Worm (Caenorhabditis elegans): ENCODE measurements around the gene comt-3.
A peak's percentile ranks its signal among the peaks of the same experiment; 100 is the strongest.

The comt-3 gene

DNA sequence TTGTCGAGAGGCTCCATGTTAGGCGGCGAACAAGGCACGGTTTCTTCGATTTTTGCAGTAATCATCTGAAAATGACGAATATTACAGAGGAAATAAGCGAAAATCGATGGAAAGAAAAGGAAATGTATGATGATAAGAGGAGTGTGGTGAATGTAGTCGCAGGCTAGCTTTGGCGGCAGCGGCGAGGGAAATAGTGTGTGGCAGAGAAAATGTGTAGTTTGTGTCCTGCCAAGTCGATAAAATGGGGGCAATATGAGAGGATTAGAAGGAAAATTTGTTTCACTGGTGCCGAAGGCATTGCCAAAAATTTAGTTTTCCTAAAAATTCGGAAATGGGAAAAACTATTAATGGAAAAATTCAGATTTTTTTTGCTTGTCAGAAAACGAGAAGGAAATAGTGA is 9.4 kb downstream of the comt-3 start, which contains the start of gene nhr-86 (continued):
- TF ChIP-seq nhr-102 (tag; optimal IDR thresholded peaks at IDR 0.05) (no peak), ceh-44 (GFP tag; IDR thresholded peaks at IDR 0.05) (no peak), R02D3.7 (tag; optimal IDR thresholded peaks at IDR 0.05) (no peak), hlh-30 (tag; optimal IDR thresholded peaks at IDR 0.05; ENCODE audit: insufficient read depth) (no peak), ceh-62 (tag; optimal IDR thresholded peaks at IDR 0.05) (no peak), daf-8 (GFP tag; IDR thresholded peaks at IDR 0.05) (no peak), mep-1 (tag; optimal IDR thresholded peaks at IDR 0.05) (peak; percentile 3), F26F4.8 (GFP tag; conservative IDR thresholded peaks at IDR 0.05) (no peak), ceh-32 (tag; optimal IDR thresholded peaks at IDR 0.05; ENCODE audit: poor library complexity) (no peak), daf-16 (GFP tag; optimal IDR thresholded peaks at IDR 0.05) (no peak), daf-16 (tag; optimal IDR thresholded peaks at IDR 0.05) (peak; percentile 7), ZK546.5 (tag; optimal IDR thresholded peaks at IDR 0.05) (no peak), zip-11 (GFP tag; IDR thresholded peaks at IDR 0.05) (no peak), lin-29 (GFP tag; IDR thresholded peaks at IDR 0.05) (no peak), mdl-1 (tag; optimal IDR thresholded peaks at IDR 0.05) (no peak), cey-2 (tag; optimal IDR thresholded peaks at IDR 0.05; ENCODE audit: borderline replicate concordance, insufficient read depth) (no peak), lin-1 (GFP tag; IDR thresholded peaks at IDR 0.05) (no peak), set-16 (GFP tag; IDR thresholded peaks at IDR 0.05) (no peak), lin-39 (tag; optimal IDR thresholded peaks at IDR 0.05) (no peak), mxl-2 (GFP tag; conservative IDR thresholded peaks at IDR 0.05) (no peak), spr-1 (tag; optimal IDR thresholded peaks at IDR 0.05) (no peak), daf-12 (tag; optimal IDR thresholded peaks at IDR 0.05) (no peak), D1046.2 (GFP tag; IDR thresholded peaks at IDR 0.05) (no peak), tag-97 (GFP tag; IDR thresholded peaks at IDR 0.05) (no peak), nhr-41 (GFP tag; IDR thresholded peaks at IDR 0.05) (no peak), attf-4 (tag; optimal IDR thresholded peaks at IDR 0.05) (no peak), nhr-48 (tag; optimal IDR thresholded peaks at IDR 0.05) (no peak)

DNA sequence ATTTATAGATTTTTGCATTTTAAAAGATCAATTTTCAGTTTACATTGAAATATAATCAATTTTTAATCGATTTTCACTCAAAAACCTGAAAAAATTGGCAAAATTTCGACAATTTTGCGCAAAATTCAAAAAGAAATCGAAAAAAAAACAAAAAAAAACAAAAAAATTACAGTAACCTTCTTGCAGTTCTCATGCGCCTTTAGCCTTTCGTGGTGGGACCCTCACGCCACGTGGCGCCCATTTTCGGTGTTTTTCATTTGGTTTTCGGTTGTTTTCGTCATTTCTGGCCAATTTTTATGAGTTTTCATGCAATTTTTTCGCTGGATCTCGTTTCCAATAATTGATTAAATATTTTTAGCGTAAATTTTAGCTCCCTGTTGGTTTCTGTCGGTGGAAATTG is 10.1 kb downstream of the comt-3 start:
- TF ChIP-seq unc-130 (GFP tag; optimal IDR thresholded peaks at IDR 0.05) (peak; percentile 58), mes-2 (tag; optimal IDR thresholded peaks at IDR 0.05; ENCODE audit: poor library complexity, severe bottlenecking) (no peak), lsy-2 (tag; optimal IDR thresholded peaks at IDR 0.05) (peak in 1 of 2 experiments; percentile 40), hlh-30 (tag; optimal IDR thresholded peaks at IDR 0.05; ENCODE audit: insufficient read depth) (no peak), fkh-10 (GFP tag; optimal IDR thresholded peaks at IDR 0.05) (no peak), duxl-1 (tag; optimal IDR thresholded peaks at IDR 0.05; ENCODE audit: poor library complexity) (no peak), lin-38 (GFP tag; IDR thresholded peaks at IDR 0.05) (peak; percentile 31; the same call in 1 of the 2 replicates)

DNA sequence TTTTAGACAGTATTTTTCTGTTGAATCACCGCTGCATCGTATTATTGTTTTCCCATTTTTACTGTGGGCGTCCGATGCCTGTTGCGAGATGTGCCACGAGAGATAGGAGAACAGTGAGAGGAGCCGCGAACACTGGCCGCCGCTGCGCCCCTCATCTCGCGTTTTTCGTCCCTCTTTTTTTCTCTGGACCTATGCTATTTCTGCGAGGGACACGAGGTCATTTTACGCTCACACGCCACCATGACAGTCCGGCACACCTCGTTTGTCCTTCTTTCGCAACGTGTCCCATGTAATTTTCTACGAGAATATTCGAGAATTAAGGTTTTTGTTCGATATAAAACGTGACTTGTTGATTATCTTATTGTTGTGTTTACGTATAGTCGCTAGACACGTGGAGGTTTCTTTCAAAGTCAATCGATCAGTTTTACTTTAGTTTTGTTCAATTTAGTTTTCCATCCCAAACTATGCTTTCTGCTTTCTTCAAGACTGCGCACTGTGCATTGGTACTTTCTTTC is 10.7 kb downstream of the comt-3 start, which contains the start of gene lbp-9:
TSS of gene lbp-9 (plus strand) at position 465 of the 515 bp plus-strand sequence.
- TF ChIP-seq arid-1 (GFP tag; conservative IDR thresholded peaks at IDR 0.05) (0 out of 2 replicates have a peak, but pooled peaks have one; percentile 9), madf-5 (GFP tag; IDR thresholded peaks at IDR 0.05) (no peak), lsy-2 (tag; optimal IDR thresholded peaks at IDR 0.05) (peak in 1 of 2 experiments; percentile 47), R02D3.7 (tag; optimal IDR thresholded peaks at IDR 0.05) (no peak), Y105C5A.15 (GFP tag; IDR thresholded peaks at IDR 0.05) (no peak), duxl-1 (tag; optimal IDR thresholded peaks at IDR 0.05; ENCODE audit: poor library complexity) (peak; percentile 6), nhr-77 (tag; optimal IDR thresholded peaks at IDR 0.05) (no peak), nhr-10 (tag; optimal IDR thresholded peaks at IDR 0.05) (no peak), madf-9 (GFP tag; conservative IDR thresholded peaks at IDR 0.05) (no peak), F37D6.2 (tag; optimal IDR thresholded peaks at IDR 0.05) (no peak), snpc-4 (tag; optimal IDR thresholded peaks at IDR 0.05) (no peak), mxl-2 (GFP tag; conservative IDR thresholded peaks at IDR 0.05) (no peak), lin-38 (GFP tag; IDR thresholded peaks at IDR 0.05) (peak; percentile 8; the same call in 1 of the 2 replicates), daf-12 (tag; optimal IDR thresholded peaks at IDR 0.05) (no peak), D1046.2 (GFP tag; IDR thresholded peaks at IDR 0.05) (0 out of 2 replicates have a peak, but pooled peaks have one; percentile 16), mdt-29 (GFP tag; IDR thresholded peaks at IDR 0.05) (peak; percentile 25; the same call in 1 of the 2 replicates), hlh-30 (tag; optimal IDR thresholded peaks at IDR 0.05; ENCODE audit: insufficient read depth) (peak; percentile 96), nhr-237 (tag; optimal IDR thresholded peaks at IDR 0.05) (no peak), snpc-1.2 (GFP tag; IDR thresholded peaks at IDR 0.05) (peak; percentile 43; the same call in 1 of the 2 replicates), nhr-76 (tag; optimal IDR thresholded peaks at IDR 0.05) (no peak), ceh-44 (GFP tag; IDR thresholded peaks at IDR 0.05) (no peak), ama-1 (optimal IDR thresholded peaks at IDR 0.05) (peak; percentile 23), lin-29 (GFP tag; IDR thresholded peaks at IDR 0.05) (no peak), aly-2 (tag; optimal IDR thresholded peaks at IDR 0.05) (no peak), nhr-102 (tag; optimal IDR thresholded peaks at IDR 0.05) (no peak)
